Worm (Caenorhabditis elegans) whole organism, L3 larva: Measurements from ENCODE around the gene tsp-2.

ENCODE experiments used
- ZK546.5 ChIP-seq: sonication (generic microtip); optimal IDR thresholded peaks from 2 replicates; lab custom pipeline; 2017; ENCODE audit warnings: missing biosample characterization, missing genetic modification characterization
- aly-2 ChIP-seq: fragments of 150-350 bp; optimal IDR thresholded peaks from 2 replicates; lab custom pipeline; 2014; ENCODE audit warnings: missing biosample characterization, missing genetic modification characterization
- ceh-16 ChIP-seq: sonication (generic microtip); optimal IDR thresholded peaks from 2 replicates; lab custom pipeline; 2017; ENCODE audit warnings: missing biosample characterization, missing genetic modification characterization
- ceh-28 ChIP-seq: fragments of 150-350 bp; optimal IDR thresholded peaks from 2 replicates; lab custom pipeline; 2014; ENCODE audit warnings: missing biosample characterization, missing genetic modification reagents, missing genetic modification characterization
- ceh-9 ChIP-seq: sonication (generic microtip); optimal IDR thresholded peaks from 2 replicates; lab custom pipeline; 2018; ENCODE audit warnings: missing biosample characterization, missing genetic modification characterization
- egl-27 ChIP-seq: sonication (generic microtip); optimal IDR thresholded peaks from 4 replicates; lab custom pipeline; 2017; ENCODE audit warnings: missing biosample characterization, missing genetic modification reagents, missing genetic modification characterization
- elt-1 ChIP-seq: fragments of 150-350 bp; optimal IDR thresholded peaks from 2 replicates; lab custom pipeline; 2014; ENCODE audit warnings: missing biosample characterization, missing genetic modification characterization
- elt-3 ChIP-seq, 3 experiments: fragments of 150-350 bp in 1 of 3; sonication (generic microtip) in 2 of 3; optimal IDR thresholded peaks; 2 replicates in 2 of 3; 4 replicates in 1 of 3; lab custom pipeline; 2014 to 2017; ENCODE audit warnings: missing biosample characterization in 3 of 3, missing genetic modification characterization in 3 of 3
- fkh-10 ChIP-seq: sonication (generic microtip); optimal IDR thresholded peaks from 2 replicates; lab custom pipeline; 2017; ENCODE audit warnings: missing biosample characterization, missing genetic modification reagents, missing genetic modification characterization
- fkh-2 ChIP-seq: fragments of 150-350 bp; optimal IDR thresholded peaks from 2 replicates; lab custom pipeline; 2014; ENCODE audit warnings: missing biosample characterization, missing genetic modification reagents, missing genetic modification characterization
- fos-1 ChIP-seq: fragments of 150-350 bp; optimal IDR thresholded peaks from 2 replicates; lab custom pipeline; 2014; ENCODE audit warnings: missing biosample characterization, missing genetic modification characterization
- hmg-11 ChIP-seq: sonication (generic microtip); optimal IDR thresholded peaks from 2 replicates; lab custom pipeline; 2016; ENCODE audit warnings: missing genetic modification characterization, missing compliant biosample characterization
- lin-15B ChIP-seq: fragments of 150-350 bp; optimal IDR thresholded peaks from 2 replicates; lab custom pipeline; 2014; ENCODE audit warnings: missing biosample characterization, missing genetic modification characterization
- lin-39 ChIP-seq: fragments of 150-350 bp; optimal IDR thresholded peaks from 2 replicates; lab custom pipeline; 2018; ENCODE audit warnings: missing biosample characterization, missing genetic modification reagents, missing genetic modification characterization
- lsy-12 ChIP-seq: sonication (generic microtip); optimal IDR thresholded peaks from 2 replicates; lab custom pipeline; 2016; ENCODE audit warnings: mild to moderate bottlenecking, missing genetic modification characterization, missing compliant biosample characterization
- mdl-1 ChIP-seq: fragments of 150-350 bp; optimal IDR thresholded peaks from 2 replicates; lab custom pipeline; 2014; ENCODE audit warnings: missing biosample characterization, missing genetic modification characterization
- mml-1 ChIP-seq: fragments of 150-350 bp; sonication (generic microtip); optimal IDR thresholded peaks from 3 replicates; lab custom pipeline; 2014; ENCODE audit warnings: missing biosample characterization, missing genetic modification characterization
- nfya-1 ChIP-seq: sonication (generic microtip); optimal IDR thresholded peaks from 2 replicates; lab custom pipeline; 2017; ENCODE audit warnings: missing genetic modification characterization, mild to moderate bottlenecking, missing compliant biosample characterization, antibody characterized with exemption, moderate library complexity; ENCODE audit not compliant: insufficient read depth
- nhr-11 ChIP-seq: fragments of 150-350 bp; optimal IDR thresholded peaks from 2 replicates; lab custom pipeline; 2014; ENCODE audit warnings: missing biosample characterization, missing genetic modification characterization
- nhr-12 ChIP-seq: fragments of 150-350 bp; optimal IDR thresholded peaks from 2 replicates; lab custom pipeline; 2014; ENCODE audit warnings: missing biosample characterization, missing genetic modification characterization
- nhr-23 ChIP-seq: fragments of 150-350 bp; optimal IDR thresholded peaks from 2 replicates; lab custom pipeline; 2014; ENCODE audit warnings: missing biosample characterization, missing genetic modification reagents, missing genetic modification characterization
- nhr-28 ChIP-seq: fragments of 150-350 bp; optimal IDR thresholded peaks from 2 replicates; lab custom pipeline; 2014; ENCODE audit warnings: missing biosample characterization, missing genetic modification characterization
- nhr-43 ChIP-seq: sonication (generic microtip); optimal IDR thresholded peaks from 2 replicates; lab custom pipeline; 2016; ENCODE audit warnings: mild to moderate bottlenecking, missing genetic modification characterization, missing compliant biosample characterization; ENCODE audit not compliant: poor library complexity, severe bottlenecking
- nhr-76 ChIP-seq: fragments of 150-350 bp; sonication (generic microtip); optimal IDR thresholded peaks from 5 replicates; lab custom pipeline; 2014; ENCODE audit warnings: missing biosample characterization, missing genetic modification characterization
- sea-2 ChIP-seq: fragments of 150-350 bp; sonication (generic microtip); optimal IDR thresholded peaks from 4 replicates; lab custom pipeline; 2014; ENCODE audit warnings: missing biosample characterization, missing genetic modification reagents, missing genetic modification characterization
- skn-1 ChIP-seq: fragments of 150-350 bp; optimal IDR thresholded peaks from 2 replicates; lab custom pipeline; 2014; ENCODE audit warnings: missing biosample characterization, missing genetic modification characterization
- snpc-4 ChIP-seq: fragments of 150-350 bp; optimal IDR thresholded peaks from 2 replicates; lab custom pipeline; 2014; ENCODE audit warnings: missing biosample characterization, missing genetic modification characterization
- tbx-2 ChIP-seq: sonication (generic microtip); optimal IDR thresholded peaks from 2 replicates; lab custom pipeline; 2016; ENCODE audit warnings: mild to moderate bottlenecking, missing genetic modification characterization, missing compliant biosample characterization
- unc-39 ChIP-seq: sonication (generic microtip); optimal IDR thresholded peaks from 4 replicates; lab custom pipeline; 2017; ENCODE audit warnings: missing biosample characterization, missing genetic modification characterization
- unc-62 ChIP-seq: fragments of 150-350 bp; sonication (generic microtip); optimal IDR thresholded peaks from 4 replicates; lab custom pipeline; 2014; ENCODE audit warnings: missing biosample characterization, missing genetic modification reagents, missing genetic modification characterization
- zag-1 ChIP-seq: fragments of 150-350 bp; optimal IDR thresholded peaks from 2 replicates; lab custom pipeline; 2014; ENCODE audit warnings: missing biosample characterization, missing genetic modification characterization
- ztf-11 ChIP-seq: fragments of 150-350 bp; optimal IDR thresholded peaks from 2 replicates; lab custom pipeline; 2014; ENCODE audit warnings: missing biosample characterization, missing genetic modification characterization
- ztf-4 ChIP-seq: fragments of 150-350 bp; optimal IDR thresholded peaks from 2 replicates; lab custom pipeline; 2014; ENCODE audit warnings: missing biosample characterization, missing genetic modification characterization

tsp-2 gene

ce11 chrIII:8216224-8216623 lies 21.5 kb downstream of the tsp-2 start, which contains the start of gene unc-86:
Gene unc-86, minus strand, starts transcription at chrIII:8216336.
- TF ChIP-seq nfya-1 (tag; lab: Kevin White, UChicago) (peak; percentile 67), hmg-11 (tag; lab: Kevin White, UChicago) (no peak)

ce11 chrIII:8211562-8211961 lies 26.2 kb downstream of the tsp-2 start:
- no peak for TF ChIP-seq hmg-11 (tag; lab: Kevin White, UChicago)
- no peak for TF ChIP-seq snpc-4 (tag; lab: Kevin White, UChicago)
- no peak for TF ChIP-seq fkh-10
- peak; percentile 21 for TF ChIP-seq nfya-1 (tag; lab: Kevin White, UChicago)
- no peak for TF ChIP-seq nhr-23

- TF ChIP-seq fos-1 (tag; lab: Kevin White, UChicago) = no peak
- no peak for TF ChIP-seq mdl-1 (tag; lab: Kevin White, UChicago)
- no peak for TF ChIP-seq ZK546.5 (tag; lab: Kevin White, UChicago)
- no peak for TF ChIP-seq sea-2 (GFP tag; lab: Kevin White, UChicago)
- TF ChIP-seq unc-62 (GFP tag; lab: Kevin White, UChicago) = no peak
- TF ChIP-seq fkh-10 = no peak
- TF ChIP-seq ceh-28 (tag; lab: Kevin White, UChicago) = no peak
- no peak for TF ChIP-seq unc-39 (tag; lab: Kevin White, UChicago)
- TF ChIP-seq lin-15B (tag; lab: Kevin White, UChicago) = no peak
- TF ChIP-seq zag-1 (tag; lab: Kevin White, UChicago) = no peak
- TF ChIP-seq nhr-11 (tag; lab: Kevin White, UChicago) = no peak
- TF ChIP-seq nhr-23 = no peak
- no peak for TF ChIP-seq elt-1 (tag; lab: Kevin White, UChicago)
- no peak for TF ChIP-seq nhr-12 (tag; lab: Kevin White, UChicago)
- no peak for TF ChIP-seq nhr-43
Measured at ce11 chrIII:8209775-8210174, 28.0 kb downstream of the tsp-2 start, which contains the start of gene C30A5.10. Gene C30A5.10, minus strand, starts transcription at chrIII:8209875.

- TF ChIP-seq mml-1 = no peak
- no peak for TF ChIP-seq nhr-28 (tag; lab: Kevin White, UChicago)
- TF ChIP-seq ztf-11 (tag; lab: Kevin White, UChicago) = no peak
- no peak for TF ChIP-seq hmg-11 (tag; lab: Kevin White, UChicago)
- TF ChIP-seq nhr-23 = no peak
- TF ChIP-seq elt-3 (tag; optimal IDR thresholded peaks at IDR 0.05; lab: Kevin White, UChicago) = no peak
- no peak for TF ChIP-seq elt-1 (tag; lab: Kevin White, UChicago)
- no peak for TF ChIP-seq ceh-28 (tag; lab: Kevin White, UChicago)
- TF ChIP-seq fkh-2 = no peak
- no peak for TF ChIP-seq egl-27 (tag; lab: Kevin White, UChicago)
- TF ChIP-seq snpc-4 (tag; lab: Kevin White, UChicago) = no peak
- TF ChIP-seq ceh-9 (tag; lab: Kevin White, UChicago) = no peak
- TF ChIP-seq tbx-2 (tag; lab: Kevin White, UChicago) = no peak
- no peak for TF ChIP-seq lsy-12 (tag; lab: Kevin White, UChicago)
- TF ChIP-seq ceh-16 (tag; lab: Kevin White, UChicago) = no peak
- no peak for TF ChIP-seq nhr-76 (tag; lab: Kevin White, UChicago)
- TF ChIP-seq skn-1 (tag; lab: Kevin White, UChicago) = no peak
Measured at ce11 chrIII:8202754-8203153, 35.0 kb downstream of the tsp-2 start, which contains the start of gene snb-5. Gene snb-5, plus strand, starts transcription at chrIII:8203054.

DNA sequence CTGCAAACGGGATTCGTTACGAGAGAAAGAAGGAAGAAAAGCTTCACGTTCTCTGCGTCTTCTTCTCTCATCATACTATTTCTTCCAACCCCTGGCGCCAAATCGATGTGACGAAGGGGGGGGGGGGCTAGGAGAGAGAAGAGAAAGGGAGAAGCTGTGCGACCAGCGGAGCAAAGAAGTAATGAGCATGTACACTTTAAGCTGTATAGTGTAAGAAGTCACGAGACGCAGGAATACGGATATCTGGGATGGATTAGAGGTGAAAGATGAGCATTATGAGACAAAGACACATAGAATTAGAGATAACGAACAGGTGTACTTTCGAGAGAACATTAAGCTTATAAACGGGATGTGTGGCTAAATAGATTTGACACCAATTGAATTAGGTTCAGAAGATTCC lies 36.0 kb downstream of the tsp-2 start:
- TF ChIP-seq ceh-16 (tag; lab: Kevin White, UChicago) = no peak
- peak; percentile 60 for TF ChIP-seq lin-39
- TF ChIP-seq nfya-1 (tag; lab: Kevin White, UChicago) = peak; percentile 77
- no peak for TF ChIP-seq tbx-2 (tag; lab: Kevin White, UChicago)
- peak; percentile 43 for TF ChIP-seq snpc-4 (tag; lab: Kevin White, UChicago)
- TF ChIP-seq nhr-11 (tag; lab: Kevin White, UChicago) = peak; percentile 5
- TF ChIP-seq ZK546.5 (tag; lab: Kevin White, UChicago) = no peak
- TF ChIP-seq lin-15B (tag; lab: Kevin White, UChicago) = peak; percentile 33

ce11 chrIII:8201117-8201516 lies 36.6 kb downstream of the tsp-2 start, which contains the start of gene unc-36:
Gene unc-36, minus strand, starts transcription at chrIII:8201217.
- TF ChIP-seq ceh-16 (tag; lab: Kevin White, UChicago) (no peak), sea-2 (GFP tag; lab: Kevin White, UChicago) (no peak), nhr-43 (no peak), fkh-2 (no peak), fkh-10 (no peak), ztf-4 (no peak), fos-1 (tag; lab: Kevin White, UChicago) (no peak), aly-2 (tag; lab: Kevin White, UChicago) (no peak), nhr-11 (tag; lab: Kevin White, UChicago) (no peak), nhr-28 (tag; lab: Kevin White, UChicago) (no peak)
